Worm (Caenorhabditis elegans) whole organism, L3 larva: ENCODE results near the gene elt-7.

ENCODE experiments used
- R02D3.7 ChIP-seq: fragments of 150-350 bp; optimal IDR thresholded peaks from 2 replicates; lab custom pipeline; 2014; ENCODE audit warnings: missing biosample characterization, missing genetic modification characterization
- ZK546.5 ChIP-seq: sonication (generic microtip); optimal IDR thresholded peaks from 2 replicates; lab custom pipeline; 2017; ENCODE audit warnings: missing biosample characterization, missing genetic modification characterization
- aly-2 ChIP-seq: fragments of 150-350 bp; optimal IDR thresholded peaks from 2 replicates; lab custom pipeline; 2014; ENCODE audit warnings: missing biosample characterization, missing genetic modification characterization
- ama-1 ChIP-seq: fragments of 150-350 bp; optimal IDR thresholded peaks from 2 replicates; lab custom pipeline; 2018
- ceh-16 ChIP-seq: sonication (generic microtip); optimal IDR thresholded peaks from 2 replicates; lab custom pipeline; 2017; ENCODE audit warnings: missing biosample characterization, missing genetic modification characterization
- ceh-82 ChIP-seq: fragments of 150-350 bp; optimal IDR thresholded peaks from 2 replicates; lab custom pipeline; 2014; ENCODE audit warnings: missing biosample characterization, missing genetic modification characterization
- daf-12 ChIP-seq: fragments of 150-350 bp; optimal IDR thresholded peaks from 2 replicates; lab custom pipeline; 2014; ENCODE audit warnings: missing biosample characterization, missing genetic modification reagents, missing genetic modification characterization
- egl-5 ChIP-seq: fragments of 150-350 bp; optimal IDR thresholded peaks from 2 replicates; lab custom pipeline; 2017; ENCODE audit warnings: missing biosample characterization, missing genetic modification reagents, missing genetic modification characterization, inconsistent platforms
- elt-1 ChIP-seq: fragments of 150-350 bp; optimal IDR thresholded peaks from 2 replicates; lab custom pipeline; 2014; ENCODE audit warnings: missing biosample characterization, missing genetic modification characterization
- elt-2 ChIP-seq: sonication (generic microtip); optimal IDR thresholded peaks from 2 replicates; lab custom pipeline; 2016; ENCODE audit warnings: missing genetic modification reagents, mild to moderate bottlenecking, missing genetic modification characterization, missing compliant biosample characterization
- elt-3 ChIP-seq, 3 experiments: fragments of 150-350 bp in 1 of 3; sonication (generic microtip) in 2 of 3; optimal IDR thresholded peaks; 2 replicates in 2 of 3; 4 replicates in 1 of 3; lab custom pipeline; 2014 to 2017; ENCODE audit warnings: missing biosample characterization in 3 of 3, missing genetic modification characterization in 3 of 3
- eor-1 ChIP-seq, 2 experiments: fragments of 150-350 bp; optimal IDR thresholded peaks; 2 replicates each; lab custom pipeline; 2014 to 2018; ENCODE audit warnings: missing biosample characterization in 2 of 2, missing genetic modification characterization in 2 of 2
- fkh-10 ChIP-seq: sonication (generic microtip); optimal IDR thresholded peaks from 2 replicates; lab custom pipeline; 2017; ENCODE audit warnings: missing biosample characterization, missing genetic modification reagents, missing genetic modification characterization
- fkh-2 ChIP-seq: fragments of 150-350 bp; optimal IDR thresholded peaks from 2 replicates; lab custom pipeline; 2014; ENCODE audit warnings: missing biosample characterization, missing genetic modification reagents, missing genetic modification characterization
- hmg-11 ChIP-seq: sonication (generic microtip); optimal IDR thresholded peaks from 2 replicates; lab custom pipeline; 2016; ENCODE audit warnings: missing genetic modification characterization, missing compliant biosample characterization
- jun-1 ChIP-seq: fragments of 150-350 bp; optimal IDR thresholded peaks from 2 replicates; lab custom pipeline; 2014; ENCODE audit warnings: missing biosample characterization, missing genetic modification reagents, missing genetic modification characterization
- lin-15B ChIP-seq: fragments of 150-350 bp; optimal IDR thresholded peaks from 2 replicates; lab custom pipeline; 2014; ENCODE audit warnings: missing biosample characterization, missing genetic modification characterization
- mdl-1 ChIP-seq: fragments of 150-350 bp; optimal IDR thresholded peaks from 2 replicates; lab custom pipeline; 2014; ENCODE audit warnings: missing biosample characterization, missing genetic modification characterization
- mml-1 ChIP-seq: fragments of 150-350 bp; sonication (generic microtip); optimal IDR thresholded peaks from 3 replicates; lab custom pipeline; 2014; ENCODE audit warnings: missing biosample characterization, missing genetic modification characterization
- nfya-1 ChIP-seq: sonication (generic microtip); optimal IDR thresholded peaks from 2 replicates; lab custom pipeline; 2017; ENCODE audit warnings: missing genetic modification characterization, mild to moderate bottlenecking, missing compliant biosample characterization, antibody characterized with exemption, moderate library complexity; ENCODE audit not compliant: insufficient read depth
- nhr-11 ChIP-seq: fragments of 150-350 bp; optimal IDR thresholded peaks from 2 replicates; lab custom pipeline; 2014; ENCODE audit warnings: missing biosample characterization, missing genetic modification characterization
- nhr-12 ChIP-seq: fragments of 150-350 bp; optimal IDR thresholded peaks from 2 replicates; lab custom pipeline; 2014; ENCODE audit warnings: missing biosample characterization, missing genetic modification characterization
- nhr-23 ChIP-seq: fragments of 150-350 bp; optimal IDR thresholded peaks from 2 replicates; lab custom pipeline; 2014; ENCODE audit warnings: missing biosample characterization, missing genetic modification reagents, missing genetic modification characterization
- nhr-237 ChIP-seq: fragments of 150-350 bp; optimal IDR thresholded peaks from 2 replicates; lab custom pipeline; 2014; ENCODE audit warnings: missing biosample characterization, missing genetic modification characterization
- nhr-28 ChIP-seq: fragments of 150-350 bp; optimal IDR thresholded peaks from 2 replicates; lab custom pipeline; 2014; ENCODE audit warnings: missing biosample characterization, missing genetic modification characterization
- nhr-43 ChIP-seq: sonication (generic microtip); optimal IDR thresholded peaks from 2 replicates; lab custom pipeline; 2016; ENCODE audit warnings: mild to moderate bottlenecking, missing genetic modification characterization, missing compliant biosample characterization; ENCODE audit not compliant: poor library complexity, severe bottlenecking
- nhr-76 ChIP-seq: fragments of 150-350 bp; sonication (generic microtip); optimal IDR thresholded peaks from 5 replicates; lab custom pipeline; 2014; ENCODE audit warnings: missing biosample characterization, missing genetic modification characterization
- nhr-77 ChIP-seq: fragments of 150-350 bp; optimal IDR thresholded peaks from 2 replicates; lab custom pipeline; 2014; ENCODE audit warnings: missing biosample characterization, missing genetic modification characterization
- pqm-1 ChIP-seq: fragments of 150-350 bp; optimal IDR thresholded peaks from 2 replicates; lab custom pipeline; 2017; ENCODE audit warnings: missing biosample characterization, missing genetic modification characterization, inconsistent platforms
- sea-2 ChIP-seq: fragments of 150-350 bp; sonication (generic microtip); optimal IDR thresholded peaks from 4 replicates; lab custom pipeline; 2014; ENCODE audit warnings: missing biosample characterization, missing genetic modification reagents, missing genetic modification characterization
- skn-1 ChIP-seq: fragments of 150-350 bp; optimal IDR thresholded peaks from 2 replicates; lab custom pipeline; 2014; ENCODE audit warnings: missing biosample characterization, missing genetic modification characterization
- tbx-2 ChIP-seq: sonication (generic microtip); optimal IDR thresholded peaks from 2 replicates; lab custom pipeline; 2016; ENCODE audit warnings: mild to moderate bottlenecking, missing genetic modification characterization, missing compliant biosample characterization
- unc-39 ChIP-seq: sonication (generic microtip); optimal IDR thresholded peaks from 4 replicates; lab custom pipeline; 2017; ENCODE audit warnings: missing biosample characterization, missing genetic modification characterization
- unc-62 ChIP-seq: fragments of 150-350 bp; sonication (generic microtip); optimal IDR thresholded peaks from 4 replicates; lab custom pipeline; 2014; ENCODE audit warnings: missing biosample characterization, missing genetic modification reagents, missing genetic modification characterization
- zag-1 ChIP-seq: fragments of 150-350 bp; optimal IDR thresholded peaks from 2 replicates; lab custom pipeline; 2014; ENCODE audit warnings: missing biosample characterization, missing genetic modification characterization
- ztf-11 ChIP-seq: fragments of 150-350 bp; optimal IDR thresholded peaks from 2 replicates; lab custom pipeline; 2014; ENCODE audit warnings: missing biosample characterization, missing genetic modification characterization
- ztf-4 ChIP-seq: fragments of 150-350 bp; optimal IDR thresholded peaks from 2 replicates; lab custom pipeline; 2014; ENCODE audit warnings: missing biosample characterization, missing genetic modification characterization

The elt-7 gene

DNA sequence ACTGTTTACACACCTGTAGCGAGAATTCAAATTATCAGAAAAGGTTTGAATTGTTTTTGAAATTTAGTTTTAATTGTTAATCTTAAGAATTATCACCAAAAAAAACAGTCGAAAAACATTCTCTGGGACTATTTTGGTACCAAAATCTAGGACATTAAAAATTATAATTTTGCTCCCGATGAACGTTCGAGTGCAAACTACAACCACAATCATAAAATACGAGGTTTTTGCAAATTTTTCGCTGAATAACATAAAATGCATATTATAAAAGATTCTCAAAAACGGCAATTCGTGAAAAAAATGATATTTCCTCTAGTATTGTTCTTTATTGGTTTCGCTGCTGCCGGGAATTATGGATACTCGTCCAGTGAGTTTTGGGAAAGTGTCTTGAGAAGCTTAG, 19.9 kb downstream of the elt-7 start, which contains the start of gene R02F11.12:
Gene R02F11.12 (plus strand): TSS at position 301 of the 400 bp plus-strand sequence.
- no peak for TF ChIP-seq pqm-1 (tag; lab: Kevin White, UChicago)

- TF ChIP-seq mdl-1 (tag; lab: Kevin White, UChicago) (no peak), jun-1 (tag; lab: Kevin White, UChicago) (no peak), unc-39 (tag; lab: Kevin White, UChicago) (no peak), nhr-237 (tag; lab: Kevin White, UChicago) (no peak), eor-1 (tag; optimal IDR thresholded peaks at IDR 0.05; lab: Kevin White, UChicago) (no peak), aly-2 (no peak), nfya-1 (tag; lab: Kevin White, UChicago) (no peak), nhr-12 (no peak), elt-2 (tag; lab: Kevin White, UChicago) (no peak), nhr-77 (tag; lab: Kevin White, UChicago) (no peak), ztf-4 (tag; lab: Kevin White, UChicago) (no peak), ceh-82 (tag; lab: Kevin White, UChicago) (no peak), fkh-10 (GFP tag; lab: Kevin White, UChicago) (no peak), ama-1 (no peak), elt-3 (tag; optimal IDR thresholded peaks at IDR 0.05; lab: Kevin White, UChicago) (no peak), unc-62 (GFP tag; lab: Kevin White, UChicago) (no peak)
- TF ChIP-seq, all 47 proteins: peak for 0
Measured at ce11 chrV:4791569-4791968, 21.1 kb downstream of the elt-7 start, which contains the start of gene R02F11.11. Gene R02F11.11 (plus strand): TSS chrV:4791869.

ce11 chrV:4794308-4794707, 23.8 kb downstream of the elt-7 start, which contains the start of gene R02F11.2:
Gene R02F11.2 (plus strand): TSS chrV:4794599.
- TF ChIP-seq hmg-11 (tag; lab: Kevin White, UChicago) (no peak), sea-2 (GFP tag; lab: Kevin White, UChicago) (no peak), elt-1 (tag; lab: Kevin White, UChicago) (no peak), nhr-28 (tag; lab: Kevin White, UChicago) (no peak), nhr-77 (tag; lab: Kevin White, UChicago) (no peak), ztf-4 (tag; lab: Kevin White, UChicago) (no peak), pqm-1 (tag; lab: Kevin White, UChicago) (no peak), nhr-11 (peak; percentile 45), lin-15B (tag; lab: Kevin White, UChicago) (no peak)

DNA sequence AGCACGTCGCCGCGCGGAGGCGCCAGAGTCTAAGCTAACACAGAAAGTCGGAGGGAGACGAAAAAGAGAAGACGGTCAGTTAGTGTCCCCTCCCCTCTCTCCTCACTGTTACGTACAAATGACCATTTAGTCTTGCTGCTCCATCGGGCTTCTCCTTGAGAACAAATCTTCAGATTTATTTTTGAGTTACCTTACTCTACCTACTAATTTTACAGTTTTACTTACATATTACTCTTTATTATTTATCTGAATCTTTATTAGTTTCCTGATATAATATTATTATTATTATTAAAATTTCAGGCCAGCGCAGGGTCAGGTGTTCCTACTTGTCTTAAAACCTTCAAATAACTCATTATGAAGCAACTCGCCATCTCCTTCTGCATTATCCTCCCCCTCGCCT, 30.3 kb downstream of the elt-7 start, which contains the start of gene R02F11.1:
Gene R02F11.1 (plus strand): TSS at position 301 of the 400 bp plus-strand sequence.
- no peak for TF ChIP-seq aly-2
- TF ChIP-seq nhr-43 = no peak
- no peak for TF ChIP-seq skn-1 (tag; lab: Kevin White, UChicago)
- TF ChIP-seq ztf-11 = no peak
- no peak for TF ChIP-seq egl-5 (tag; lab: Kevin White, UChicago)
- no peak for TF ChIP-seq mml-1
- no peak for TF ChIP-seq elt-2 (tag; lab: Kevin White, UChicago)
- TF ChIP-seq sea-2 (GFP tag; lab: Kevin White, UChicago) = no peak
- TF ChIP-seq tbx-2 (tag; lab: Kevin White, UChicago) = no peak
- TF ChIP-seq nhr-76 (tag; lab: Kevin White, UChicago) = no peak
- no peak for TF ChIP-seq lin-15B (tag; lab: Kevin White, UChicago)
- no peak for TF ChIP-seq elt-1 (tag; lab: Kevin White, UChicago)
- TF ChIP-seq nhr-12 = no peak
- TF ChIP-seq fkh-10 (GFP tag; lab: Kevin White, UChicago) = no peak
- no peak for TF ChIP-seq nhr-23
- no peak for TF ChIP-seq fkh-2 (tag; lab: Kevin White, UChicago)
- TF ChIP-seq ceh-16 (tag; lab: Kevin White, UChicago) = no peak
- no peak for TF ChIP-seq ZK546.5
- TF ChIP-seq eor-1 (tag; optimal IDR thresholded peaks at IDR 0.05; lab: Kevin White, UChicago) = no peak

- TF ChIP-seq sea-2 (GFP tag; lab: Kevin White, UChicago) (no peak), daf-12 (tag; lab: Kevin White, UChicago) (no peak), fkh-10 (GFP tag; lab: Kevin White, UChicago) (no peak), nhr-28 (tag; lab: Kevin White, UChicago) (no peak), zag-1 (no peak), nhr-237 (tag; lab: Kevin White, UChicago) (no peak), elt-3 (tag; optimal IDR thresholded peaks at IDR 0.05; lab: Kevin White, UChicago) (no peak), R02D3.7 (tag; lab: Kevin White, UChicago) (no peak)
Measured at ce11 chrV:4801943-4802342, 31.5 kb downstream of the elt-7 start.
